Worm (Caenorhabditis elegans): ENCODE measurements around the gene F47D12.7.

- no peak for TF ChIP-seq lsy-2 (tag; optimal IDR thresholded peaks at IDR 0.05)
- no peak for TF ChIP-seq hlh-30 (tag; optimal IDR thresholded peaks at IDR 0.05; ENCODE audit: insufficient read depth)
- no peak for TF ChIP-seq zag-1 (tag; optimal IDR thresholded peaks at IDR 0.05)
- TF ChIP-seq unc-62 (GFP tag; optimal IDR thresholded peaks at IDR 0.05 in 1 of 2): no peak
- no peak for TF ChIP-seq unc-62 (tag; optimal IDR thresholded peaks at IDR 0.05)
- TF ChIP-seq lin-15B (tag; optimal IDR thresholded peaks at IDR 0.05): no peak
- TF ChIP-seq egl-27 (tag; optimal IDR thresholded peaks at IDR 0.05): no peak
- no peak for TF ChIP-seq fos-1 (tag; optimal IDR thresholded peaks at IDR 0.05)
Observed at ce11 chrIII:6309066-6309465, 13.2 kb upstream of the F47D12.7 start, which contains the start of gene gar-2.

Measured in whole organism, L4 larva.